Worm (Caenorhabditis elegans) whole organism, L4/young adult: ENCODE results near the gene chil-18.

Source experiments
- W03F9.2 ChIP-seq: fragments of 150-350 bp; optimal IDR thresholded peaks from 2 replicates; lab custom pipeline; 2014; ENCODE audit warnings: missing biosample characterization, missing genetic modification characterization
- dao-5 ChIP-seq: sonication (generic microtip); optimal IDR thresholded peaks from 2 replicates; lab custom pipeline; 2016; ENCODE audit warnings: missing genotype, missing genetic modification characterization, moderate library complexity, missing compliant biosample characterization
- him-1 ChIP-seq: sonication (generic microtip); optimal IDR thresholded peaks from 2 replicates; lab custom pipeline; 2016; ENCODE audit warnings: missing genotype, missing genetic modification reagents, missing genetic modification characterization, missing compliant biosample characterization

ce11 chrII:9416381-9417276, 31.4 kb upstream of the chil-18 start, which contains the start of the genes gss-1 and chch-3:
- TF ChIP-seq him-1 (tag; lab: Kevin White, UChicago) (no peak), W03F9.2 (tag; lab: Kevin White, UChicago) (peak; percentile 81), dao-5 (tag; lab: Kevin White, UChicago) (no peak)
